Fruit fly (Drosophila melanogaster): ENCODE data around the gene CG11964.

The CG11964 gene

DNA sequence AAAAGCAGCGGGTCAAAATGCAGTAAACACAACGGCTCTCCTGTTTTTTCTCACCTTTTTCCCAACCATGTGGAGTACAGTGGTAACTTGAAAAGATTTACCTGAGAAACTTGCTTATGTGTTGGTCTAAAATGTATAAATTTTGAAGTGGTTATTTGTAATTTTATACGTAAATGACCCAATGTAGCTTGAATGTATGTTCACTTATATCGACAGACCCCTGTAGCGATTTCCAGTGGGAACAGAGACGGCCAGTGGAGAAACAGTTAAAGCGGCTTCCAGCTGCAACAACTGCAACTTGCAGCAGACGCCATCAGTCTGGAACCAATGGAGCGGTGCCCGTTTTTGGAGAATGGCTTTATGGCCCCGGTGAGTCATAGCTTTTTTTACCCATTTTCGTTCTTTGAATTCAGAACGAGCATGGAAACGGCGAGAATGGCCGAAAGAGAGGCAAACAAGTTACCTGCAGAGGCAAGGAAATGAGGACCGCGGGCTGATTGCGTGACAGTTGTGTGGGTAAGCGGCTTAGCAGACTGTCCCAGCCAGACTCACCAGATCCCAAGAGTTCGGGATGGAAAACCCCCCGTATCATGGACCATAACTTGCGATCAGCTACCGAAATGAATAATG is 18.8 kb downstream of the CG11964 start (continued):
- TF ChIP-seq tgo (GFP tag; IDR thresholded peaks at IDR 0.05) (peak; percentile 62; the same call in 2 of the 3 replicates), nau (GFP tag; optimal IDR thresholded peaks at IDR 0.05) (no peak), gcm (GFP tag; optimal IDR thresholded peaks at IDR 0.05) (peak; percentile 55), CG13894 (tag; optimal IDR thresholded peaks at IDR 0.05) (no peak), pb (GFP tag; optimal IDR thresholded peaks at IDR 0.05) (no peak), Vsx1 (GFP tag; optimal IDR thresholded peaks at IDR 0.05) (no peak), CG2199 (GFP tag; IDR thresholded peaks at IDR 0.05) (peak; percentile 89), BtbVII (GFP tag; optimal IDR thresholded peaks at IDR 0.05) (no peak), eve (GFP tag; optimal IDR thresholded peaks at IDR 0.05) (no peak), luna (GFP tag; optimal IDR thresholded peaks at IDR 0.05) (no peak), Gsc (GFP tag; IDR thresholded peaks at IDR 0.05) (no peak), unc-4 (GFP tag; IDR thresholded peaks at IDR 0.05; ENCODE audit: partially characterized antibody) (no peak), ac (GFP tag; optimal IDR thresholded peaks at IDR 0.05) (peak; percentile 42), CG7963 (GFP tag; IDR thresholded peaks at IDR 0.05; ENCODE audit: partially characterized antibody) (0 out of 3 replicates have a peak, but pooled peaks have one; percentile 28), CG15601 (tag; optimal IDR thresholded peaks at IDR 0.05) (peak; percentile 79), gsb (GFP tag; IDR thresholded peaks at IDR 0.05) (no peak), ase (GFP tag; IDR thresholded peaks at IDR 0.05) (peak; percentile 35; the same call in 1 of the 3 replicates), crp (GFP tag; optimal IDR thresholded peaks at IDR 0.05) (no peak), CG17568 (GFP tag; optimal IDR thresholded peaks at IDR 0.05) (peak; percentile 50), Poxn (GFP tag; IDR thresholded peaks at IDR 0.05) (no peak), bcd (GFP tag; optimal IDR thresholded peaks at IDR 0.05) (peak; percentile 27), lola (GFP tag; optimal IDR thresholded peaks at IDR 0.05) (peak in 1 of 3 experiments; percentile 79), CG13296 (GFP tag; optimal IDR thresholded peaks at IDR 0.05) (no peak), CG15269 (tag; optimal IDR thresholded peaks at IDR 0.05) (no peak), sob (GFP tag; IDR thresholded peaks at IDR 0.05) (no peak), B-H1 (GFP tag; IDR thresholded peaks at IDR 0.05) (peak; percentile 41; the same call in 1 of the 3 replicates), MBD-R2 (GFP tag; IDR thresholded peaks at IDR 0.05) (no peak), NC2α (GFP tag; optimal IDR thresholded peaks at IDR 0.05) (no peak), CG4730 (GFP tag; IDR thresholded peaks at IDR 0.05) (peak; percentile 48; the same call in 1 of the 2 replicates), CG7556 (GFP tag; optimal IDR thresholded peaks at IDR 0.05) (peak; percentile 32), btn (GFP tag; optimal IDR thresholded peaks at IDR 0.05) (peak; percentile 23), eyg (GFP tag; optimal IDR thresholded peaks at IDR 0.05) (no peak), Mes4 (GFP tag; optimal IDR thresholded peaks at IDR 0.05) (peak; percentile 41), CG14965 (GFP tag; optimal IDR thresholded peaks at IDR 0.05; ENCODE audit: borderline replicate concordance) (no peak), danr (GFP tag; IDR thresholded peaks at IDR 0.05) (peak; percentile 64; the same call in 1 of the 2 replicates), CG18476 (GFP tag; optimal IDR thresholded peaks at IDR 0.05) (no peak), abd-A (tag; optimal IDR thresholded peaks at IDR 0.05) (peak; percentile 68), Usf (GFP tag; optimal IDR thresholded peaks at IDR 0.05) (no peak), oc (tag; optimal IDR thresholded peaks at IDR 0.05) (peak; percentile 9), CG2120 (GFP tag; optimal IDR thresholded peaks at IDR 0.05) (no peak), CG4707 (GFP tag; optimal IDR thresholded peaks at IDR 0.05) (peak; percentile 26), CG18011 (GFP tag; optimal IDR thresholded peaks at IDR 0.05) (no peak), HLH4C (GFP tag; IDR thresholded peaks at IDR 0.05; ENCODE audit: partially characterized antibody) (no peak), Xbp1 (GFP tag; optimal IDR thresholded peaks at IDR 0.05) (peak; percentile 55), CG15073 (GFP tag; optimal IDR thresholded peaks at IDR 0.05) (no peak), CG4282 (GFP tag; optimal IDR thresholded peaks at IDR 0.05) (no peak), bab2 (GFP tag; optimal IDR thresholded peaks at IDR 0.05) (peak; percentile 59), HLHmδ (GFP tag; optimal IDR thresholded peaks at IDR 0.05) (no peak), CG8944 (GFP tag; optimal IDR thresholded peaks at IDR 0.05) (peak; percentile 46)

Measured in whole organism, embryonic.